Worm (Caenorhabditis elegans) whole organism, mixed stage, embryonic: ENCODE results near the gene mltn-8.

Experiments
- nhr-28 ChIP-seq: fragments of 150-350 bp; optimal IDR thresholded peaks from 2 replicates; lab custom pipeline; 2014; ENCODE audit warnings: missing biosample characterization, missing genetic modification characterization
- unc-62 ChIP-seq: fragments of 150-350 bp; optimal IDR thresholded peaks from 2 replicates; lab custom pipeline; 2014; ENCODE audit warnings: missing biosample characterization, missing genetic modification reagents, missing genetic modification characterization

DNA sequence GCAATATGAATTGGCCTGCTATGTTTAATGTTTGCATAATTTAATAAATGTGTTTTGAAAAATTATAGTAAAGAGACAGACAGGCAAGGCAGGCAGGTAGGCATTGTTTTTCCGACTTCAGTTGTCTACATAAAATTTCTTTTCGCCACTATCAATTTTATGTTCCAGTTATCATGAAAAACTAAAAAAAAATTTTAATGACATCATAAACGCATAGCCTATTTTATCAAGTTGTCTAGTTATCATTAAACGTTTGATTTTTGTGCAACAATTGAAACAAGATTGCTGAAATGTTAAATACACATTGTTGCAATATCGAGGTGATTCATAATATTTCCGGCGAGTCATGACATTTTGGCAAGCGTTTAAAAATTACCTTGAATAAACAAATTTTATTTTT lies 35.0 kb upstream of the mltn-8 start:
- TF ChIP-seq nhr-28 (tag; lab: Kevin White, UChicago): no peak
- no peak for TF ChIP-seq unc-62
